Worm (Caenorhabditis elegans): ENCODE measurements around the gene atln-1.
A peak's percentile ranks its signal among the peaks of the same experiment; 100 is the strongest.
"Not testable (repeated sequence)": the region's sequence is repeated elsewhere in the genome, so short reads cannot be mapped to it uniquely, and the experiment has no call there.

atln-1 gene

ce11 chrIV:2775992-2776630, 12.4 kb upstream of the atln-1 start (continued):
- TF ChIP-seq fkh-4 (tag; optimal IDR thresholded peaks at IDR 0.05; ENCODE audit: borderline replicate concordance) (no peak), grh-1 (GFP tag; IDR thresholded peaks at IDR 0.05) (no peak), pag-3 (tag; optimal IDR thresholded peaks at IDR 0.05; ENCODE audit: borderline replicate concordance, insufficient read depth) (peak; percentile 95), nhr-85 (tag) (no peak), ama-1 (optimal IDR thresholded peaks at IDR 0.05) (peak; percentile 31), zag-1 (tag; optimal IDR thresholded peaks at IDR 0.05) (no peak), ces-1 (GFP tag; optimal IDR thresholded peaks at IDR 0.05) (no peak), efl-1 (optimal IDR thresholded peaks at IDR 0.05) (peak; percentile 47 to 53), efl-1 (GFP tag; optimal IDR thresholded peaks at IDR 0.05 in 1 of 2) (peak; percentile 27 to 92), lin-39 (tag; optimal IDR thresholded peaks at IDR 0.05) (peak; percentile 9)

DNA sequence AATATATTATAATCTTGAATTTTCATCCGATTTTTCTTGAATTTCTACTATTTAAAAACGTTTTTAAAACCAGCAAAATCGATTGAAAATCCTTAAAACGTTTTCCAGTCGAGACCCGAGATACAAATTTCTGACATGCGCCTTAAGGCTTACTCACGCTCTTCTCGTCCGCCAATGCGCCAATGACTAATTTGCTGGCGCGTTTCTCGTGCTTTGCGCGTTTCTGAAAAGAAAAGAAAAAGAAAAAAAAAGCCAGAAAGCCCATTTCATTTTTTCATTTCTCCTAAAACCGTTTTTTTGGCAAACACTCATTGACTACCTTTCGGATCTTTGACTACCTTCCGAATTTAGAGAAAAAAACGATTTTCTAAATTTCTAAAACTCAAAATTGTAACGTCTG, 11.8 kb upstream of the atln-1 start:
- no peak for TF ChIP-seq elt-3 (tag; optimal IDR thresholded peaks at IDR 0.05)
- TF ChIP-seq nhr-85 (tag): peak; percentile 56

DNA sequence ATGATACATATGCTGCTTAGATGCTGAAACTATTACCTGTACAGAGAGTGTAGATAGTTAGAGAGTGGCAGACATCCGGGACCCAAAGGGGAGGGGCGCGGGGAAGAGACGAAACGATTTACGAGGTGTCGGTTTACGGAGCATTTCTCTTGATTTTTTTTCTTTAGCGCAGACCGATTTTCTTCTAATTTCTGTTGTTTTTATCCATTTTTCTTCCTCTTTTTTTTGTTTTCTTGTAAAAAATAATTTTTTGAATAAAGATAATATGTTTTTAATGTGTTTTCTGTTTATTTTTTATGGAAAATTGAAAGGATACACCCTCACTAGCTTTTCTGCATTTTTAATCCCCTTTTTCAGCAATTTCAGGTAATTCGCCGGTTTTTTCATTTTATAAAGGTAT, 10.6 kb upstream of the atln-1 start, which contains the start of gene Y54G2A.72:
Gene Y54G2A.72, plus strand, starts transcription at position 301 of the 400 bp plus-strand sequence.
- TF ChIP-seq ztf-4, blmp-1, aly-2 (tag; optimal IDR thresholded peaks at IDR 0.05): not testable (repeated sequence)

DNA sequence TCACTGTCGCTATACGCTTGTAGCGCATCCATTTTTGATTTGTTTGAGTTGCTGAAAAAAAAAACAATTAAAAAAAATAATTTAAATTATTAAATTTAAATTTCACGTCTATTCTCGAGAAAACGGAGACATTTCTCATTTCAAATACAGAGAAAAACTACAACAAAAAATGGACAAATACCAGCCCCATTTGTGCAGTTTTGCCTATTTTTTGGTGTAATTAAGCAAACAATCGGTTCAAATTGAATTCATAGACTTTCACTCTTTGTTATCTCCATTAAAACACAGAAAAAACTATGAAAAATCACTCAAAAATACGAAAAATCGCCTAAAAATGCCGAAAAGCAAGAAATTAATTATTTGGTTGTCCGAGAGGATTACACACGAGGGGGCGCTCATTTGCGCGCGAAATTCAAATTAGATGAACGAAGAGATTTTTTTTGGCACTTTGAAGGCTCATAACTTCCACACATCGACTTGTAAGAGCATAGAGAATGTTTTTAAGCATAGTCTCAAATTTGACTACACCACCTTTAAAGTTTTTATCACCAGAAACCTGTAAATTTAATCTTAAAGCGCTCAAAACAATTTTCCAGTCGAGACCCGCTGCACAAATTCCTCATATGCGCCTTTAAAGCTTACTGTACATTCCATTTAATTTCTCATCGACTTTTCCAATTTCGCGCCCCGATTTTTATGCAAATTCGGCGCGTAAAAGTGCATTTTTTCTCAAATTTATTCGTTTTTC, 5.5 kb upstream of the atln-1 start, which contains the start of gene Y54G2A.12:
Gene Y54G2A.12, minus strand, starts transcription at position 51 of the 748 bp plus-strand sequence.
- TF ChIP-seq ceh-8 (GFP tag; optimal IDR thresholded peaks at IDR 0.05): no peak
- peak in 2 of 3 experiments; percentile 4 to 8 for TF ChIP-seq dpl-1 (GFP tag; optimal IDR thresholded peaks at IDR 0.05)
- TF ChIP-seq efl-1 (optimal IDR thresholded peaks at IDR 0.05): peak; percentile 39 to 41
- peak; percentile 44 to 55 for TF ChIP-seq efl-1 (GFP tag; optimal IDR thresholded peaks at IDR 0.05 in 1 of 2)

DNA sequence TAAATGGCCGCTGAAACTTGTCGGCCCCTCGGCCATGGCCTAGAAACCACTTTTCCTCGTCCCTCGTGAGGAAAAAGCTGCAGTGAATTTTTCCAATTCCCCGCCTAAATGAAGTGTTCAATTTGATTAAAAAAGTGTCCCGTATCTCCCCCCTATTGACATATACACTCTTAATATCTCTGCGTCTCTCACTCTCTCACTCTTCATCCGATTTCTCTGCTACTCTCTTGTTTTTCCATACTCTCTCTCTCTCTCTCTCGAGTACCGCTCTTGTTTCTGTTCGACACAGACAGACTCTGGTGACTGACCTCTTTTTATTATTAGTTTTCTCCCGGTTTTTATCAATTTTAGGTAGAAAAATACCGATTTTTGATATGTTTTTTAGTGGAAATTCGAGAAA, 3.4 kb upstream of the atln-1 start:
- TF ChIP-seq nhr-85 (tag): peak; percentile 71
- no peak for TF ChIP-seq mab-9 (GFP tag; IDR thresholded peaks at IDR 0.05)
- no peak for TF ChIP-seq sup-37 (GFP tag; optimal IDR thresholded peaks at IDR 0.05)
- TF ChIP-seq jun-1 (tag; optimal IDR thresholded peaks at IDR 0.05): no peak
- TF ChIP-seq lin-15B (tag; optimal IDR thresholded peaks at IDR 0.05): no peak
- peak; percentile 48 for TF ChIP-seq nhr-90 (tag; optimal IDR thresholded peaks at IDR 0.05; ENCODE audit: poor library complexity)
- no peak for TF ChIP-seq aha-1 (tag; optimal IDR thresholded peaks at IDR 0.05)
- no peak for TF ChIP-seq ceh-63 (GFP tag; optimal IDR thresholded peaks at IDR 0.05)
- TF ChIP-seq ets-5 (GFP tag; IDR thresholded peaks at IDR 0.05): no peak
- TF ChIP-seq elt-3 (tag; optimal IDR thresholded peaks at IDR 0.05): peak in 1 of 6 experiments; percentile 26
- no peak for TF ChIP-seq aly-2 (tag; optimal IDR thresholded peaks at IDR 0.05)
- TF ChIP-seq sox-4 (tag; optimal IDR thresholded peaks at IDR 0.05): no peak
- TF ChIP-seq swsn-7 (tag; optimal IDR thresholded peaks at IDR 0.05): peak; percentile 36
- TF ChIP-seq vab-15 (tag; optimal IDR thresholded peaks at IDR 0.05): no peak
- no peak for TF ChIP-seq hpl-2 (GFP tag; optimal IDR thresholded peaks at IDR 0.05)
- TF ChIP-seq mdl-1 (tag; optimal IDR thresholded peaks at IDR 0.05): no peak
- no peak for TF ChIP-seq nhr-19 (GFP tag; conservative IDR thresholded peaks at IDR 0.05)
- peak; percentile 68 for TF ChIP-seq nhr-71 (tag; optimal IDR thresholded peaks at IDR 0.05)
- peak; percentile 29 for TF ChIP-seq xbp-1 (tag; optimal IDR thresholded peaks at IDR 0.05)
- no peak for TF ChIP-seq unc-130 (tag; optimal IDR thresholded peaks at IDR 0.05)
- TF ChIP-seq efl-1 (optimal IDR thresholded peaks at IDR 0.05): peak; percentile 69 to 72
- peak; percentile 47 to 87 for TF ChIP-seq efl-1 (GFP tag; optimal IDR thresholded peaks at IDR 0.05 in 1 of 2)
- TF ChIP-seq unc-86 (tag; optimal IDR thresholded peaks at IDR 0.05): no peak
- no peak for TF ChIP-seq fkh-4 (tag; optimal IDR thresholded peaks at IDR 0.05; ENCODE audit: borderline replicate concordance)
- TF ChIP-seq mep-1 (tag; optimal IDR thresholded peaks at IDR 0.05): peak; percentile 64
- TF ChIP-seq lin-35 (GFP tag; optimal IDR thresholded peaks at IDR 0.05): peak; percentile 45 to 55
- peak; percentile 27 for TF ChIP-seq isw-1 (GFP tag; IDR thresholded peaks at IDR 0.05)
- TF ChIP-seq ceh-82 (tag; optimal IDR thresholded peaks at IDR 0.05): peak; percentile 3 to 46 (median 40)
- no peak for TF ChIP-seq skn-1 (tag; optimal IDR thresholded peaks at IDR 0.05)
- no peak for TF ChIP-seq pax-3 (tag; optimal IDR thresholded peaks at IDR 0.05)
- TF ChIP-seq ceh-88 (GFP tag; IDR thresholded peaks at IDR 0.05): no peak
- no peak for TF ChIP-seq rnt-1 (tag; optimal IDR thresholded peaks at IDR 0.05)

All from whole organism, L1 larva.